Fruit fly (Drosophila melanogaster) whole organism, pupa: ENCODE measurements around the gene CG2818.

Experiments
- CG12605 ChIP-seq: fragments of 200-800 bp; sonication (Bioruptor generic); IDR thresholded peaks from 2 replicates; pipeline ENCODE4 v1.3.6; 2022; ENCODE audit warnings: missing biosample characterization, missing genetic modification characterization
- CG15710 ChIP-seq: fragments of 200-800 bp; sonication (Bioruptor generic); optimal IDR thresholded peaks from 2 replicates; lab custom pipeline; 2018; ENCODE audit warnings: missing biosample characterization, mild to moderate bottlenecking, missing genetic modification characterization, moderate library complexity
- CG34367 ChIP-seq: fragments of 200-800 bp; sonication (Bioruptor generic); optimal IDR thresholded peaks from 2 replicates; lab custom pipeline; 2018; ENCODE audit warnings: missing biosample characterization, mild to moderate bottlenecking, missing genetic modification characterization
- D1 ChIP-seq: fragments of 200-800 bp; sonication (Bioruptor generic); optimal IDR thresholded peaks from 2 replicates; lab custom pipeline; 2018; ENCODE audit warnings: missing biosample characterization, mild to moderate bottlenecking, missing genetic modification characterization, moderate library complexity
- Snoo ChIP-seq: fragments of 200-800 bp; sonication (Bioruptor generic); optimal IDR thresholded peaks from 3 replicates; lab custom pipeline; 2017; ENCODE audit warnings: missing biosample characterization, mild to moderate bottlenecking, missing genetic modification characterization, inconsistent platforms
- gl ChIP-seq: fragments of 200-800 bp; sonication (Bioruptor generic); optimal IDR thresholded peaks from 2 replicates; lab custom pipeline; 2018; ENCODE audit warnings: missing biosample characterization, mild to moderate bottlenecking, missing genetic modification characterization
- rn ChIP-seq: fragments of 200-800 bp; sonication (Bioruptor generic); IDR thresholded peaks from 2 replicates; pipeline ENCODE4 v1.3.6; 2022; ENCODE audit warnings: missing biosample characterization, missing genetic modification characterization

DNA sequence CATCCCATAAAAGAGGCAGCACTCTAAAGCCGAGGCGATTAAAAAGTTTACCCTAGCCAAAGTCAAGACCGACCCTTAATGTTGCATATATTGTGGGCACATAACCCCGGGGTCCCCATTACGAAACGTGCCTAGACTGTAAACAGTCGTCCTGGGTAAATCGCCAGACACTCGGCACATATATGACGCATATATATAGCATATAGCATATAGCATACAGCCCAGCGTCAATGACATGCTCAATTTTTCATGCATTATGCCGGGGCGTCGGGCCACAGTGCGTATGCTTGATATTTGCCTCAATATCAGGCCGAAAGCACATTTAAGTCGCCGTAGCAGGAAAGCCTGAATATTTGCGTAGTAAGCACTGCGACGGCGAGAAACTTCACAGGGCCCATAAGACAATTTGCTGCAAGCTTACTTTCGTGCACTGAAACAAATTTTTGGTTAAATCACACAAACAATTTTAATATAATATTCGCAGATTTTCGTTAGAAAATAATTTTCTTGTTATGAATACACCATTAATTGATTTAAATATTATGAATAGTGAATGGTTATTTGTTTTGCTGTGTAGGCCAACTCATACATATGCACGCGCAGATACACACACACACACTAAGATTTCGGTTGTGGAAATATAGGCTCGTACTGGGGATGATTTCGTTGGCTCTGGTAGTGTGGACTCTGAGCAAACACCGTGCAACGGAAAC is 41.8 kb downstream of the CG2818 start:
- TF ChIP-seq CG15710 (tag; lab: Kevin White, UChicago): no peak
- no peak for TF ChIP-seq rn (GFP tag; lab: Robert Waterston, UW)
- TF ChIP-seq CG12605 (GFP tag; lab: Robert Waterston, UW): no peak
- TF ChIP-seq D1 (tag; lab: Kevin White, UChicago): no peak
- TF ChIP-seq gl (tag; lab: Kevin White, UChicago): no peak
- TF ChIP-seq CG34367 (tag; lab: Kevin White, UChicago): no peak
- TF ChIP-seq Snoo (tag; lab: Kevin White, UChicago): no peak
